Worm (Caenorhabditis elegans): ENCODE measurements around the gene ttr-31.

ttr-31 gene

DNA sequence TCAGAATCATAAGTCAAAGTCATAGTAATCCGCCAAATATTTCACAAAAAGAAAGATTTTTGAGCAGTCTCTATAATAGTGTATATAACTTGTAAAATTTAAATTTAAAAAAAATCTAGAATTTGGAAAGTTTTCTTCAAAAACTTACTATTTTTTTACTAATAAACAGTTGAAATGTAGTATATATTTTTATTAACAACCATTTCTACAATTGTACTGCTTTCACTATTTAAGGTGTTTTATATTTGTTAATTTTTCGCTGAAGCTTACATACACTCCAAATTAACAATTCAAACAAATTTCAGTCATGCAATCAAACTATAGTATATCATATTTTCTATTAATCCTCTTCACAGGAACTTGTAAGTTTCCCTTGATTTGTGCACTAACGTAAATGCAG, 42.6 kb downstream of the ttr-31 start, which contains the start of gene lge-1:
Gene lge-1 (plus strand): TSS at position 301 of the 400 bp plus-strand sequence.
- TF ChIP-seq lin-13 (GFP tag; optimal IDR thresholded peaks at IDR 0.05) (no peak), hpl-2 (GFP tag; optimal IDR thresholded peaks at IDR 0.05) (no peak), dsc-1 (tag; optimal IDR thresholded peaks at IDR 0.05) (no peak), lin-39 (tag; optimal IDR thresholded peaks at IDR 0.05) (no peak), pax-3 (tag; optimal IDR thresholded peaks at IDR 0.05) (no peak)

ce11 chrX:10965508-10965907, 43.3 kb downstream of the ttr-31 start:
- TF ChIP-seq blmp-1 (tag; optimal IDR thresholded peaks at IDR 0.05) = no peak
- peak; percentile 47 for TF ChIP-seq lin-14 (GFP tag; optimal IDR thresholded peaks at IDR 0.05)

DNA sequence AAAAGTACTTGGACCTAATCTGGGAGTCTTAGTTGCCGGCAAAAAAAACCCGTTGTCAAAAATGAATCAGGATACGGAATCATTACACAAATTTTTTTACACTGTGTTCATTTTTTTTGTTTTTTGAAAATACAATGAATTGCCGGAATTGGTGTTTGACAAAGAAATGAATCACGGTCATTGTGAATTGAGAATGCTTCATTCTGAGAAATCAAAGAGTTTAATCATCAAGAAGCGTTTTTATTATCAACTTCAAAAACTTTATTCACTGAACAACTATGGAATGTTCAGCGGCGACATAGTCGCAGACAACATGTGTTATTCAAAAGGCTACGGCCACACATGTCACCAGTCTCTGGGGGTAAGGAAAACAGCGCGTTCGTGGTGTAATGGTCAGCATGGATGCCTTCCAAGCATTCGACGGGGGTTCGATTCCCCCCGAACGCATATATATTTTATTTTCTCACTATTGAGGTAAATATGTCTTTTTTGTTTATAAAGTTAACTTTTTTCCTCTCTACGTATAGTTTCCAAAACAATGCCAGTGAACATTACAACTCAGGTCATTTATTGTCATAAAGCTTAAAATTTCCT, 45.3 kb downstream of the ttr-31 start, which contains the start of gene nas-10:
Gene nas-10 (minus strand): TSS at position 51 of the 594 bp plus-strand sequence.
- TF ChIP-seq skn-1 (tag; optimal IDR thresholded peaks at IDR 0.05) (no peak), zag-1 (tag; optimal IDR thresholded peaks at IDR 0.05) (no peak), elt-3 (tag; optimal IDR thresholded peaks at IDR 0.05) (peak in 1 of 6 experiments; percentile 18), nhr-71 (tag; optimal IDR thresholded peaks at IDR 0.05) (peak; percentile 68), efl-3 (GFP tag; optimal IDR thresholded peaks at IDR 0.05) (no peak), nhr-76 (tag; optimal IDR thresholded peaks at IDR 0.05) (no peak), nhr-84 (tag; optimal IDR thresholded peaks at IDR 0.05) (no peak), fkh-4 (tag; optimal IDR thresholded peaks at IDR 0.05; ENCODE audit: borderline replicate concordance) (no peak), rnt-1 (tag; optimal IDR thresholded peaks at IDR 0.05) (peak; percentile 37), C34B4.2 (tag; optimal IDR thresholded peaks at IDR 0.05) (no peak), aly-2 (tag; optimal IDR thresholded peaks at IDR 0.05) (no peak), pag-3 (tag; optimal IDR thresholded peaks at IDR 0.05; ENCODE audit: borderline replicate concordance, insufficient read depth) (no peak), fkh-10 (GFP tag; optimal IDR thresholded peaks at IDR 0.05) (peak; percentile 32), ets-5 (GFP tag; IDR thresholded peaks at IDR 0.05) (no peak), unc-62 (GFP tag; optimal IDR thresholded peaks at IDR 0.05) (no peak), aha-1 (tag; optimal IDR thresholded peaks at IDR 0.05) (no peak), C16A3.4 (tag; optimal IDR thresholded peaks at IDR 0.05) (peak; percentile 52), unc-130 (tag; optimal IDR thresholded peaks at IDR 0.05) (peak; percentile 25), nhr-28 (tag; optimal IDR thresholded peaks at IDR 0.05) (no peak), swsn-7 (tag; optimal IDR thresholded peaks at IDR 0.05) (peak; percentile 62), vab-15 (tag; optimal IDR thresholded peaks at IDR 0.05) (no peak), ceh-8 (GFP tag; optimal IDR thresholded peaks at IDR 0.05) (no peak), xbp-1 (tag; optimal IDR thresholded peaks at IDR 0.05) (peak; percentile 39), ceh-82 (tag; optimal IDR thresholded peaks at IDR 0.05) (peak in 2 of 3 experiments; percentile 29 to 37), isw-1 (GFP tag; IDR thresholded peaks at IDR 0.05) (no peak), nhr-47 (tag; optimal IDR thresholded peaks at IDR 0.05) (no peak), lin-13 (GFP tag; optimal IDR thresholded peaks at IDR 0.05) (no peak), unc-98 (GFP tag; IDR thresholded peaks at IDR 0.05) (no peak), ceh-63 (GFP tag; optimal IDR thresholded peaks at IDR 0.05) (no peak), lin-35 (GFP tag; optimal IDR thresholded peaks at IDR 0.05) (peak in 1 of 2 experiments; percentile 61), lin-15B (tag; optimal IDR thresholded peaks at IDR 0.05) (no peak), ceh-90 (tag; optimal IDR thresholded peaks at IDR 0.05) (no peak), snpc-4 (tag; optimal IDR thresholded peaks at IDR 0.05) (no peak), F16B12.6 (tag; optimal IDR thresholded peaks at IDR 0.05) (no peak), lin-39 (tag; optimal IDR thresholded peaks at IDR 0.05) (no peak), tbx-2 (tag; optimal IDR thresholded peaks at IDR 0.05) (no peak), efl-1 (optimal IDR thresholded peaks at IDR 0.05) (peak in 1 of 2 experiments; percentile 1), efl-1 (GFP tag; optimal IDR thresholded peaks at IDR 0.05 in 1 of 2) (peak in 1 of 2 experiments; percentile 86), sox-4 (tag; optimal IDR thresholded peaks at IDR 0.05) (no peak), ceh-88 (GFP tag; IDR thresholded peaks at IDR 0.05) (no peak), mab-9 (GFP tag; IDR thresholded peaks at IDR 0.05) (no peak), ztf-11 (tag; optimal IDR thresholded peaks at IDR 0.05) (peak in 1 of 2 experiments; percentile 38), fkh-8 (tag; optimal IDR thresholded peaks at IDR 0.05) (no peak), Y116A8C.19 (tag; optimal IDR thresholded peaks at IDR 0.05; ENCODE audit: borderline replicate concordance) (no peak)
